Fruit fly (Drosophila melanogaster): ENCODE data around the gene hiro.

DNA sequence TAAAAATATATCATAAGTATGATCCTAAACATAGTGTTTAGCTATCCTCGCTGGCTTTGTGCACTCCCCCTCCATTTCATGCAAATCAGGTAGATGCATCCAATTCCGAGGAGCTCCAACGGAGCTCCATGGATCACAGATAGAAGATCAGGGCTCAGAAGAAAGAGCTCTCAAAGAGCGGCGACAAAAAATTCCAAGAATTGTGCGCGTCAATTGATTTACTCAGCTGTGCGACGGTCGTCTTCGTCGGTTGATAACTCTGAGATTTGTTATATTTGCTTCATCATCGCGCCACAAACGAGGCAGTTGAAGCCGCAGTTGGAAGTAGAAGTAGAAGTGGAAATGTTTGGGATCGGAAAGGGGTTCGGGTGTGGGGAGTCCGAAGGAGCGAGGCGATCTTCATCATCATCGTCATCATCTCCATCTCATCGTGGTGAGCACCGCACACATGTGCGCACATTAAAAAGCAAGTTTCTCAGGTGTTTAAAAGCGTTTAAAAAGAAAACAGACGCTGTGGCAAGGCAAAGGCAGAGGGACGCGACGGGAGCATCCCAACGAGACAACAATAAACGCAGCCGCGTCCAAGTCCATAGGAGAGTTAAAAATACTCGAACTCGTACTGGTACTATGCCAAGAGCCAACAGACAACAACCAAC is 45.5 kb upstream of the hiro start:
- TF ChIP-seq psq (optimal IDR thresholded peaks at IDR 0.05) (no peak), h (optimal IDR thresholded peaks at IDR 0.05) (no peak), insv (optimal IDR thresholded peaks at IDR 0.05) (no peak), Sin3A (optimal IDR thresholded peaks at IDR 0.05) (no peak), Myc (optimal IDR thresholded peaks at IDR 0.05) (no peak), ttk (optimal IDR thresholded peaks at IDR 0.05) (no peak)
